Worm (Caenorhabditis elegans): Measurements from ENCODE around the gene ufd-2.

ce11 chrII:8022461-8022860 is 40.1 kb upstream of the ufd-2 start, which contains the start of gene hda-2:
- TF ChIP-seq sea-1 (GFP tag; conservative IDR thresholded peaks at IDR 0.05) (no peak), tra-4 (tag; optimal IDR thresholded peaks at IDR 0.05) (no peak), ama-1 (optimal IDR thresholded peaks at IDR 0.05) (no peak), ceh-36 (tag; optimal IDR thresholded peaks at IDR 0.05) (no peak), tbx-37 (GFP tag; conservative IDR thresholded peaks at IDR 0.05) (no peak), ets-7 (tag; optimal IDR thresholded peaks at IDR 0.05) (no peak), flt-1 (GFP tag; IDR thresholded peaks at IDR 0.05) (no peak), hnd-1 (tag; optimal IDR thresholded peaks at IDR 0.05) (no peak), hmbx-1 (tag; optimal IDR thresholded peaks at IDR 0.05) (no peak), F13C5.2 (tag; optimal IDR thresholded peaks at IDR 0.05) (no peak)

Data from whole organism, early embryonic.